Fruit fly (Drosophila melanogaster) whole organism, embryonic: ENCODE data around the gene CG5853.

Source experiments
- Abd-B ChIP-seq: fragments of 200-800 bp; sonication (Bioruptor generic); optimal IDR thresholded peaks from 2 replicates; lab custom pipeline; 2018; ENCODE audit warnings: missing biosample characterization, mild to moderate bottlenecking, missing genetic modification characterization, moderate library complexity
- CG10654 ChIP-seq: fragments of 200-800 bp; sonication (Bioruptor generic); optimal IDR thresholded peaks from 2 replicates; lab custom pipeline; 2016; ENCODE audit warnings: missing biosample characterization, missing genetic modification characterization
- CG12219 ChIP-seq: fragments of 200-800 bp; sonication (Bioruptor generic); optimal IDR thresholded peaks from 3 replicates; lab custom pipeline; 2018; ENCODE audit warnings: missing biosample characterization, mild to moderate bottlenecking, missing genetic modification characterization
- CG14050 ChIP-seq: fragments of 200-800 bp; sonication (Bioruptor generic); IDR thresholded peaks from 3 replicates; pipeline ENCODE4 v1.3.6; 2022; ENCODE audit warnings: missing biosample characterization, missing genetic modification characterization
- CG15011 ChIP-seq: fragments of 200-800 bp; sonication (Bioruptor generic); optimal IDR thresholded peaks from 3 replicates; lab custom pipeline; 2018; ENCODE audit warnings: missing biosample characterization, mild to moderate bottlenecking, missing genetic modification characterization
- CG1529 ChIP-seq: fragments of 200-800 bp; sonication (Bioruptor generic); optimal IDR thresholded peaks from 3 replicates; lab custom pipeline; 2018; ENCODE audit warnings: missing biosample characterization, missing genetic modification characterization
- CG15514 ChIP-seq: fragments of 200-800 bp; sonication (Bioruptor generic); optimal IDR thresholded peaks from 3 replicates; lab custom pipeline; 2017; ENCODE audit warnings: missing biosample characterization, missing genetic modification characterization, mild to moderate bottlenecking, moderate library complexity, missing genetic modification reagents
- CG15696 ChIP-seq: fragments of 200-800 bp; sonication (Bioruptor generic); optimal IDR thresholded peaks from 2 replicates; lab custom pipeline; 2019; ENCODE audit warnings: missing biosample characterization, mild to moderate bottlenecking, missing genetic modification characterization, moderate library complexity
- CG17328 ChIP-seq: fragments of 200-800 bp; sonication (Bioruptor generic); IDR thresholded peaks from 2 replicates; pipeline ENCODE4 v1.3.6; 2022; ENCODE audit warnings: missing biosample characterization, missing genetic modification characterization
- CG17568 ChIP-seq: fragments of 200-800 bp; sonication (Bioruptor generic); optimal IDR thresholded peaks from 2 replicates; lab custom pipeline; 2018; ENCODE audit warnings: missing biosample characterization, mild to moderate bottlenecking, missing genetic modification characterization, moderate library complexity
- CG18619 ChIP-seq: fragments of 200-800 bp; sonication (Bioruptor generic); optimal IDR thresholded peaks from 3 replicates; lab custom pipeline; 2017; ENCODE audit warnings: missing biosample characterization, mild to moderate bottlenecking, missing genetic modification characterization
- CG3163 ChIP-seq: fragments of 200-800 bp; sonication (Bioruptor generic); optimal IDR thresholded peaks from 3 replicates; lab custom pipeline; 2016; ENCODE audit warnings: missing biosample characterization, missing genetic modification characterization
- CG3838 ChIP-seq: fragments of 200-800 bp; sonication (Bioruptor generic); optimal IDR thresholded peaks from 3 replicates; lab custom pipeline; 2016; ENCODE audit warnings: missing biosample characterization, missing genetic modification characterization
- CG4360 ChIP-seq: fragments of 200-800 bp; sonication (Bioruptor generic); IDR thresholded peaks from 2 replicates; pipeline ENCODE4 v1.3.6; 2022; ENCODE audit warnings: missing biosample characterization, missing genetic modification characterization
- CG4820 ChIP-seq: fragments of 200-800 bp; sonication (Bioruptor generic); optimal IDR thresholded peaks from 3 replicates; lab custom pipeline; 2016; ENCODE audit warnings: missing biosample characterization, missing genetic modification characterization
- CG5245 ChIP-seq: fragments of 200-800 bp; sonication (Bioruptor generic); optimal IDR thresholded peaks from 3 replicates; lab custom pipeline; 2016; ENCODE audit warnings: missing biosample characterization, missing genetic modification characterization
- CG7271 ChIP-seq: fragments of 200-800 bp; sonication (Bioruptor generic); optimal IDR thresholded peaks from 2 replicates; lab custom pipeline; 2018; ENCODE audit warnings: missing biosample characterization, mild to moderate bottlenecking, missing genetic modification characterization, moderate library complexity
- CG7745 ChIP-seq: fragments of 200-800 bp; sonication (Bioruptor generic); optimal IDR thresholded peaks from 2 replicates; lab custom pipeline; 2018; ENCODE audit warnings: missing biosample characterization, mild to moderate bottlenecking, missing genetic modification characterization, moderate library complexity
- CG8765 ChIP-seq: fragments of 200-800 bp; sonication (Bioruptor generic); IDR thresholded peaks from 2 replicates; pipeline ENCODE4 v1.3.6; 2022; ENCODE audit warnings: missing biosample characterization, missing genetic modification characterization
- CrebB ChIP-seq: fragments of 200-800 bp; sonication (Bioruptor generic); optimal IDR thresholded peaks from 3 replicates; lab custom pipeline; 2018; ENCODE audit warnings: missing biosample characterization, mild to moderate bottlenecking, missing genetic modification characterization
- D ChIP-seq, 2 experiments: fragments of 200-800 bp in 1 of 2; fragments of >200 bp in 1 of 2; sonication (Bioruptor generic) in 1 of 2; optimal IDR thresholded peaks; 2 replicates in 1 of 2; 3 replicates in 1 of 2; lab custom pipeline; 2017; ENCODE audit warnings: mild to moderate bottlenecking in 1 of 2, missing biosample characterization in 1 of 2, missing genetic modification characterization in 1 of 2, missing genetic modification reagents in 1 of 2
- Dad ChIP-seq: fragments of 200-800 bp; sonication (Bioruptor generic); optimal IDR thresholded peaks from 3 replicates; lab custom pipeline; 2016; ENCODE audit warnings: missing biosample characterization, missing genetic modification characterization
- H2.0 ChIP-seq: fragments of 200-800 bp; sonication (Bioruptor generic); IDR thresholded peaks from 2 replicates; pipeline ENCODE4 v1.3.6; 2022; ENCODE audit warnings: missing biosample characterization, missing genetic modification characterization
- Hr78 ChIP-seq, 2 experiments: fragments of 200-800 bp in 1 of 2; fragments of >200 bp in 1 of 2; sonication (Bioruptor generic) in 1 of 2; optimal IDR thresholded peaks; 2 replicates each; lab custom pipeline; 2017 to 2019; ENCODE audit warnings: missing biosample characterization in 2 of 2, missing genetic modification characterization in 2 of 2, mild to moderate bottlenecking in 1 of 2, moderate library complexity in 1 of 2
- Kr ChIP-seq: fragments of 200-800 bp; sonication (Bioruptor generic); optimal IDR thresholded peaks from 2 replicates; lab custom pipeline; 2017; ENCODE audit warnings: missing biosample characterization, mild to moderate bottlenecking, missing genetic modification characterization
- MTF-1 ChIP-seq: fragments of 200-800 bp; sonication (Bioruptor generic); optimal IDR thresholded peaks from 2 replicates; lab custom pipeline; 2018; ENCODE audit warnings: missing biosample characterization, mild to moderate bottlenecking, missing genetic modification characterization, borderline replicate concordance
- Med ChIP-seq: fragments of 200-800 bp; sonication (Bioruptor generic); peaks from one replicate; lab custom pipeline; 2016; ENCODE audit warnings: missing biosample characterization, missing genetic modification characterization, mild to moderate bottlenecking, inconsistent platforms, moderate library complexity
- Six4 ChIP-seq: fragments of 200-800 bp; sonication (Bioruptor generic); optimal IDR thresholded peaks from 2 replicates; lab custom pipeline; 2016; ENCODE audit warnings: missing biosample characterization, missing genetic modification characterization
- ap ChIP-seq: fragments of 200-800 bp; sonication (Bioruptor generic); IDR thresholded peaks from 2 replicates; pipeline ENCODE4 v1.3.6; 2022; ENCODE audit warnings: missing biosample characterization, missing genetic modification characterization
- caup ChIP-seq: fragments of 200-800 bp; sonication (Bioruptor generic); optimal IDR thresholded peaks from 3 replicates; lab custom pipeline; 2017; ENCODE audit warnings: missing biosample characterization, mild to moderate bottlenecking, missing genetic modification characterization, moderate library complexity; ENCODE audit not compliant: severe bottlenecking
- cg ChIP-seq: fragments of 200-800 bp; sonication (Bioruptor generic); optimal IDR thresholded peaks from 3 replicates; lab custom pipeline; 2019; ENCODE audit warnings: missing biosample characterization, mild to moderate bottlenecking, missing genetic modification characterization, moderate library complexity
- chif ChIP-seq, 2 experiments: fragments of 200-800 bp; sonication (Bioruptor generic); optimal IDR thresholded peaks; 3 replicates each; lab custom pipeline; 2016; ENCODE audit warnings: missing biosample characterization in 2 of 2, missing genetic modification characterization in 2 of 2
- gfzf ChIP-seq: fragments of 200-800 bp; sonication (Bioruptor generic); optimal IDR thresholded peaks from 2 replicates; lab custom pipeline; 2016; ENCODE audit warnings: missing biosample characterization, mild to moderate bottlenecking, missing genetic modification characterization, moderate library complexity
- gro ChIP-seq: fragments of 200-800 bp; sonication (Bioruptor generic); optimal IDR thresholded peaks from 2 replicates; lab custom pipeline; 2016; ENCODE audit warnings: missing biosample characterization, missing genetic modification characterization
- hb ChIP-seq: fragments of 200-800 bp; sonication (Bioruptor generic); IDR thresholded peaks from 3 replicates; pipeline ENCODE4 v1.3.6; 2022; ENCODE audit warnings: missing biosample characterization, missing genetic modification characterization; ENCODE audit not compliant: partially characterized antibody
- her ChIP-seq: fragments of 200-800 bp; sonication (Bioruptor generic); optimal IDR thresholded peaks from 2 replicates; lab custom pipeline; 2016; ENCODE audit warnings: missing biosample characterization, missing genetic modification characterization
- ken ChIP-seq: fragments of 200-800 bp; sonication (Bioruptor generic); IDR thresholded peaks from 3 replicates; pipeline ENCODE4 v1.3.6; 2022; ENCODE audit warnings: missing biosample characterization, missing genetic modification characterization
- klu ChIP-seq: fragments of 200-800 bp; sonication (Bioruptor generic); IDR thresholded peaks from 2 replicates; pipeline ENCODE4 v1.3.6; 2022; ENCODE audit warnings: missing biosample characterization, missing genetic modification characterization
- lov ChIP-seq, 2 experiments: fragments of 200-800 bp in 1 of 2; fragments of >200 bp in 1 of 2; sonication (Bioruptor generic) in 1 of 2; IDR thresholded peaks in 1 of 2; optimal IDR thresholded peaks in 1 of 2; 2 replicates in 1 of 2; 3 replicates in 1 of 2; pipeline versions ENCODE4 v1.3.6 to Lab custom; 2017 to 2022; ENCODE audit warnings: missing biosample characterization in 1 of 2, missing genetic modification characterization in 1 of 2
- mld ChIP-seq: fragments of 200-800 bp; sonication (Bioruptor generic); IDR thresholded peaks from 3 replicates; pipeline ENCODE4 v1.3.6; 2022; ENCODE audit warnings: missing biosample characterization, missing genetic modification characterization; ENCODE audit not compliant: partially characterized antibody
- odd ChIP-seq: fragments of 200-800 bp; sonication (Bioruptor generic); optimal IDR thresholded peaks from 2 replicates; lab custom pipeline; 2017; ENCODE audit warnings: missing biosample characterization, mild to moderate bottlenecking, missing genetic modification characterization
- pum ChIP-seq: fragments of 200-800 bp; sonication (Bioruptor generic); optimal IDR thresholded peaks from 2 replicates; lab custom pipeline; 2016; ENCODE audit warnings: missing biosample characterization, missing genetic modification characterization
- run ChIP-seq: fragments of 200-800 bp; sonication (Bioruptor generic); optimal IDR thresholded peaks from 3 replicates; lab custom pipeline; 2018; ENCODE audit warnings: missing biosample characterization, mild to moderate bottlenecking, missing genetic modification characterization
- slp2 ChIP-seq: fragments of 200-800 bp; sonication (Bioruptor generic); optimal IDR thresholded peaks from 2 replicates; lab custom pipeline; 2016; ENCODE audit warnings: missing biosample characterization, missing genetic modification characterization
- ssp ChIP-seq: fragments of 200-800 bp; sonication (Bioruptor generic); IDR thresholded peaks from 2 replicates; pipeline ENCODE4 v1.3.6; 2022; ENCODE audit warnings: missing biosample characterization, missing genetic modification characterization
- tna ChIP-seq: fragments of 200-800 bp; sonication (Bioruptor generic); IDR thresholded peaks from 2 replicates; pipeline ENCODE4 v1.3.6; 2022; ENCODE audit warnings: missing biosample characterization, missing genetic modification characterization; ENCODE audit not compliant: partially characterized antibody
- zen ChIP-seq: fragments of 200-800 bp; sonication (Bioruptor generic); optimal IDR thresholded peaks from 3 replicates; lab custom pipeline; 2018; ENCODE audit warnings: missing biosample characterization, mild to moderate bottlenecking, missing genetic modification characterization, moderate library complexity

Gene CG5853

dm6 chr2L:9984078-9984772, 36.8 kb upstream of the CG5853 start, which contains the start of gene bib (continued):
- TF ChIP-seq CG14050 (GFP tag; lab: Robert Waterston, UW) (peak; percentile 39; the same call in 1 of the 3 replicates), ssp (peak; percentile 69), gro (GFP tag; lab: Kevin White, UChicago) (no peak), CG7745 (no peak), Dad (GFP tag; lab: Kevin White, UChicago) (peak; percentile 34), Six4 (GFP tag; lab: Kevin White, UChicago) (peak; percentile 81), klu (GFP tag; lab: Robert Waterston, UW) (no peak; the same call in 1 of the 2 replicates), zen (tag; lab: Kevin White, UChicago) (peak; percentile 87), CG5245 (GFP tag; lab: Kevin White, UChicago) (peak; percentile 53), Med (GFP tag; lab: Kevin White, UChicago) (peak; percentile 87), CG18619 (peak; percentile 86), Abd-B (peak; percentile 76), Hr78 (GFP tag; optimal IDR thresholded peaks at IDR 0.05; lab: Kevin White, UChicago) (peak in 1 of 2 experiments; percentile 63), slp2 (GFP tag; lab: Kevin White, UChicago) (no peak), CG1529 (GFP tag; lab: Kevin White, UChicago) (peak; percentile 80), ken (GFP tag; lab: Robert Waterston, UW) (no peak; the same call in 2 of the 3 replicates), CG15011 (peak; percentile 78), CG3838 (peak; percentile 48), pum (GFP tag; lab: Kevin White, UChicago) (peak; percentile 6), run (tag; lab: Kevin White, UChicago) (peak; percentile 61), CG17568 (GFP tag; lab: Kevin White, UChicago) (peak; percentile 66), CG10654 (peak; percentile 71), CG15514 (peak; percentile 52), mld (GFP tag; lab: Robert Waterston, UW) (no peak), MTF-1 (GFP tag; lab: Kevin White, UChicago) (peak; percentile 42), CG8765 (GFP tag; lab: Robert Waterston, UW) (peak; percentile 39; the same call in 1 of the 2 replicates), caup (peak; percentile 79), lov (optimal IDR thresholded peaks at IDR 0.05; lab: Kevin White, UChicago) (no peak), lov (GFP tag; IDR thresholded peaks at IDR 0.05; lab: Robert Waterston, UW) (peak; percentile 64; the same call in 1 of the 3 replicates), odd (GFP tag; lab: Kevin White, UChicago) (peak; percentile 79), tna (GFP tag; lab: Robert Waterston, UW) (no peak), CG15696 (peak; percentile 95), CG4820 (GFP tag; lab: Kevin White, UChicago) (peak; percentile 69), H2.0 (GFP tag; lab: Robert Waterston, UW) (0 out of 2 replicates have a peak, but pooled peaks have one; percentile 31), Kr (GFP tag; lab: Kevin White, UChicago) (no peak), ap (GFP tag; lab: Robert Waterston, UW) (no peak), CG12219 (peak; percentile 65), CG7271 (peak; percentile 16), cg (GFP tag; lab: Kevin White, UChicago) (peak; percentile 10), gfzf (GFP tag; lab: Kevin White, UChicago) (no peak), CG3163 (no peak), CG17328 (GFP tag; lab: Robert Waterston, UW) (peak; percentile 69), hb (GFP tag; lab: Robert Waterston, UW) (no peak), her (no peak), CrebB (tag; lab: Kevin White, UChicago) (no peak), CG4360 (GFP tag; lab: Robert Waterston, UW) (peak; percentile 39; the same call in 1 of the 2 replicates), chif (GFP tag; optimal IDR thresholded peaks at IDR 0.05; lab: Kevin White, UChicago) (peak in 1 of 2 experiments; percentile 64), D (optimal IDR thresholded peaks at IDR 0.05; lab: Kevin White, UChicago) (no peak), D (GFP tag; optimal IDR thresholded peaks at IDR 0.05; lab: Kevin White, UChicago) (peak; percentile 89)
